Fruit fly (Drosophila melanogaster) whole organism, prepupa: ENCODE data around the gene CG18764.

Experiments used
- CG15336 ChIP-seq: fragments of 200-800 bp; sonication (Bioruptor generic); IDR thresholded peaks from 2 replicates; pipeline ENCODE4 v1.3.6; 2022; ENCODE audit warnings: missing biosample characterization, missing genetic modification characterization
- CG3032 ChIP-seq: fragments of 200-800 bp; optimal IDR thresholded peaks from 2 replicates; lab custom pipeline; 2019; ENCODE audit warnings: missing biosample characterization, mild to moderate bottlenecking, missing genetic modification characterization, moderate library complexity
- CG34406 ChIP-seq: fragments of 200-800 bp; sonication (Bioruptor generic); optimal IDR thresholded peaks from 3 replicates; lab custom pipeline; 2016; ENCODE audit warnings: missing biosample characterization, missing genetic modification characterization
- CG3919 ChIP-seq: fragments of 200-800 bp; sonication (Bioruptor generic); optimal IDR thresholded peaks from 3 replicates; lab custom pipeline; 2016; ENCODE audit warnings: missing biosample characterization, missing genetic modification characterization
- Hr39 ChIP-seq: fragments of 200-800 bp; sonication (Bioruptor generic); optimal IDR thresholded peaks from 2 replicates; lab custom pipeline; 2016; ENCODE audit warnings: missing biosample characterization, missing genetic modification characterization
- Sox102F ChIP-seq: fragments of 200-800 bp; sonication (Bioruptor generic); optimal IDR thresholded peaks from 2 replicates; lab custom pipeline; 2016; ENCODE audit warnings: missing biosample characterization, mild to moderate bottlenecking, missing genetic modification characterization
- Sox14 ChIP-seq: fragments of 200-800 bp; sonication (Bioruptor generic); optimal IDR thresholded peaks from 3 replicates; lab custom pipeline; 2016; ENCODE audit warnings: missing biosample characterization, missing genetic modification characterization

DNA sequence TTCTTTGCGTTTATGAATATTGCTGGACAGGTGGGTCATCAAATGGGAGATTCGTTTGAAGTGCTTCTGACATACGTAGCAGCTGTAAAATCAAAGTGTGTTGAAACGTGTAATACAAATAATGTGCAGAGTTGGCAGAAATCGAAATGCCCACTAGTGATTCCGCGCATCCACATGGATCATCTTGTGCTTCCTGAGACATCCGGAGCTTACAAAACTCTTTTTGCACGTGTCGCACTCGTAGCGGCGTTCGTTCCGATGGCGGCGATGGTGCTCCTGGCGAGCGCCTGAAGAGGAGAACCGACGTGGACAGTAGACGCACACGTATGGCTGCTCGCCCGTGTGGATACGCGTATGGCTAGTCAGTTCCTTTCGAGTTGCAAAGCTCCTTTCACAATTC lies 1.1 kb upstream of the CG18764 start, which contains the start of gene Zaf1:
- TF ChIP-seq CG15336 (GFP tag; lab: Robert Waterston, UW) (no peak), CG3032 (no peak), CG34406 (no peak), Sox102F (GFP tag; lab: Kevin White, UChicago) (no peak), CG3919 (GFP tag; lab: Kevin White, UChicago) (no peak), Sox14 (GFP tag; lab: Kevin White, UChicago) (no peak), Hr39 (GFP tag; lab: Kevin White, UChicago) (no peak)
